Fruit fly (Drosophila melanogaster) whole organism, prepupa: Measurements from ENCODE around the gene Ent1.

Source experiments
- CG10631 ChIP-seq: fragments of 200-800 bp; sonication (Bioruptor generic); optimal IDR thresholded peaks from 2 replicates; lab custom pipeline; 2016; ENCODE audit warnings: missing biosample characterization, missing genetic modification characterization
- CG6854 ChIP-seq: fragments of 200-800 bp; sonication (Bioruptor generic); optimal IDR thresholded peaks from 2 replicates; lab custom pipeline; 2017; ENCODE audit warnings: missing biosample characterization, mild to moderate bottlenecking, missing genetic modification characterization
- CG8319 ChIP-seq: fragments of 200-800 bp; sonication (Bioruptor generic); optimal IDR thresholded peaks from 3 replicates; lab custom pipeline; 2016; ENCODE audit warnings: missing biosample characterization, missing genetic modification characterization
- Hr38 ChIP-seq: sonication (Bioruptor generic); optimal IDR thresholded peaks from 2 replicates; lab custom pipeline; 2016; ENCODE audit warnings: missing biosample characterization, missing genetic modification characterization
- Hr39 ChIP-seq: fragments of 200-800 bp; sonication (Bioruptor generic); optimal IDR thresholded peaks from 2 replicates; lab custom pipeline; 2016; ENCODE audit warnings: missing biosample characterization, missing genetic modification characterization
- Lpt ChIP-seq: fragments of 200-800 bp; sonication (Bioruptor generic); optimal IDR thresholded peaks from 3 replicates; lab custom pipeline; 2016; ENCODE audit warnings: missing biosample characterization, missing genetic modification characterization
- Met ChIP-seq: fragments of 200-800 bp; sonication (Bioruptor generic); optimal IDR thresholded peaks from 3 replicates; lab custom pipeline; 2016; ENCODE audit warnings: missing biosample characterization, missing genetic modification characterization
- cyc ChIP-seq: fragments of 200-800 bp; sonication (Bioruptor generic); optimal IDR thresholded peaks from 3 replicates; lab custom pipeline; 2016; ENCODE audit warnings: missing biosample characterization, missing genetic modification characterization
- dac ChIP-seq: fragments of 200-800 bp; sonication (Bioruptor generic); optimal IDR thresholded peaks from 2 replicates; lab custom pipeline; 2017; ENCODE audit warnings: missing biosample characterization, mild to moderate bottlenecking, missing genetic modification characterization
- fd59A ChIP-seq: fragments of 200-800 bp; sonication (Bioruptor generic); optimal IDR thresholded peaks from 2 replicates; lab custom pipeline; 2017; ENCODE audit warnings: missing biosample characterization, mild to moderate bottlenecking, missing genetic modification characterization, missing genetic modification reagents
- fkh ChIP-seq: fragments of 200-800 bp; sonication (Bioruptor generic); optimal IDR thresholded peaks from 3 replicates; lab custom pipeline; 2017; ENCODE audit warnings: missing biosample characterization, mild to moderate bottlenecking, missing genetic modification characterization, moderate library complexity

DNA sequence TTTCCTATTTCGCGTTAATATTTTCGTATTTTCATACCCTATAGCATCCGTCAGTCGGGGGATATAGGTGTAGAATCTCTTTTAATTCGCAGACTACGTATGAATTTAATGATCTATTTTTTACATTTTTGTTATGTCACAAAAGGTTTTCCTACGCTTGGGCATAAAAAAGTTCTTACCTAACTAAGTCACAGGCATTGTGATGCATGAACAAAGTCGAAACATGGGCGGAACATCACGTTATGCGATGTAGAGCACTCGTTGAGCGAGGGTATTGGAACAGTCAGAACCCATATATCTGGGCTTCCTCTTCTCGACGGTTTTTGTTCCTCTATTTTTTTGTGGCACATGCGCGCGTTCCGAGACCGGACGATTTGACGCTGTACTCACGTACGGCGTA is 48.5 kb downstream of the Ent1 start:
- TF ChIP-seq fd59A (GFP tag; lab: Kevin White, UChicago) = no peak
- no peak for TF ChIP-seq dac
- TF ChIP-seq CG6854 = no peak
- no peak for TF ChIP-seq CG8319 (GFP tag; lab: Kevin White, UChicago)
- TF ChIP-seq cyc (GFP tag; lab: Kevin White, UChicago) = no peak
- no peak for TF ChIP-seq Hr39 (GFP tag; lab: Kevin White, UChicago)
- TF ChIP-seq Lpt (GFP tag; lab: Kevin White, UChicago) = no peak
- no peak for TF ChIP-seq Hr38 (GFP tag; lab: Kevin White, UChicago)
- TF ChIP-seq Met (GFP tag; lab: Kevin White, UChicago) = no peak
- no peak for TF ChIP-seq CG10631 (GFP tag; lab: Kevin White, UChicago)
- TF ChIP-seq fkh (GFP tag; lab: Kevin White, UChicago) = no peak
